Worm (Caenorhabditis elegans) whole organism, L4/young adult: ENCODE results near the gene F48G7.12.

ENCODE experiments used
- W03F9.2 ChIP-seq: fragments of 150-350 bp; optimal IDR thresholded peaks from 2 replicates; lab custom pipeline; 2014; ENCODE audit warnings: missing biosample characterization, missing genetic modification characterization
- dao-5 ChIP-seq: sonication (generic microtip); optimal IDR thresholded peaks from 2 replicates; lab custom pipeline; 2016; ENCODE audit warnings: missing genotype, missing genetic modification characterization, moderate library complexity, missing compliant biosample characterization
- him-1 ChIP-seq: sonication (generic microtip); optimal IDR thresholded peaks from 2 replicates; lab custom pipeline; 2016; ENCODE audit warnings: missing genotype, missing genetic modification reagents, missing genetic modification characterization, missing compliant biosample characterization

The F48G7.12 gene

DNA sequence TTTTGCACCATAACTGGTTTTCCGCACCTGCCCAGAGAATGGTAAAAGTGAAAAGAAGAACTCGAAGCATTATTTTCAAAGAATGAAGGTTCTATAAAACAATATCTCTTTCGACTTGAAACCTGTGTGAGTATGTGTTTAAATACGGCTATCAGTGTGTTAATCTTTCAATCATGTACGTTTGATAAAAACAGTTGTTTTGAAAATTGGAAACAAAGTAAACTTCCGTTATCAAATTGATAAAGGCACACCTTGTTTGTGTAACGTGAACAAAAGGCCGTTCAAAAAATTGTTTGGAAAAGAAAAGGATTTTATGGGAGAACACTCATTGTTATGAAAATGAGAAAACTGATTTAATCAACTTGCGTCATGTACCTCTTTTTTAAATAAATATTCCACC, 19.7 kb downstream of the F48G7.12 start, which contains the start of gene F48G7.7:
Gene F48G7.7, minus strand, starts transcription at position 101 of the 400 bp plus-strand sequence.
- no peak for TF ChIP-seq W03F9.2 (tag; lab: Kevin White, UChicago)
- no peak for TF ChIP-seq dao-5 (tag; lab: Kevin White, UChicago)
- no peak for TF ChIP-seq him-1 (tag; lab: Kevin White, UChicago)

DNA sequence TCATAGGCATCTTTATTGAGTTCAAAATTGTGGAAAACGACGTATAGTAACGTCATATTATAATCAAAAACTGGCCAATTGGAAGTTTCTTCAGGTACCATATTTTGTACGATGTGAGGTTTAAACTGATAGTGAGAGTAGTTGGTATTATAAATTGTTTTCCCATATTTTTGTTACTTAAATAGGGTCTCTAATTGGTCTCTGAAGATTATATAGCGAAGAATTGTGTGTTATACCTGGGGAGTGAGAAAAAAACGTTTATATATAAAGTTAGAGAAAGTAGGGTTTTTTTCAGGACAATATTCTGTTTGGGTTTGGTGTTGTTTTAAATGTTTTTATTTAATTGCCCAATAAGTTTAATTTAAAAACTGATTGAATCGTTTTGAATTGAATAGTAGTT, 21.1 kb downstream of the F48G7.12 start, which contains the start of gene srt-17:
Gene srt-17, minus strand, starts transcription at position 101 of the 400 bp plus-strand sequence.
- no peak for TF ChIP-seq him-1 (tag; lab: Kevin White, UChicago)
- TF ChIP-seq W03F9.2 (tag; lab: Kevin White, UChicago) = no peak
- TF ChIP-seq dao-5 (tag; lab: Kevin White, UChicago) = no peak

DNA sequence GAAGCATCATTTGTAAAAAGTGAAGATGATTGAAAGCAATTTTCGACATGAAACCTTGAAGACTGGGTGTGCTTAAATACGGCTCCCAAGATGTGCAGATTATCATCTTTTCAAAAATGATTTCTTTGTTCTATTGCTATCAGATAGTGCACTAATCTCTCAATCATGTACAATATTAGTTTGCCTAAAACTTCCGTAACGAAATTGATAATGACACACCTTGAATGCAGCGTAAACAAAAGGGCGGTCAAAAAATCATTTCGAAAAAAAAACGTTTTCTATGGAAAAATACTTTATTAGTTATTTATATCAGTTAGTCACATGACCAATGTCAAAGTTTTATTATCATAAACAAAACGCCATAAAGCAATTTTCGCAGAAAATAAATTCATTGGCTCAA, 23.1 kb downstream of the F48G7.12 start, which contains the start of gene F48G7.5:
Gene F48G7.5, minus strand, starts transcription at position 34 of the 400 bp plus-strand sequence.
- TF ChIP-seq dao-5 (tag; lab: Kevin White, UChicago) = no peak
- no peak for TF ChIP-seq him-1 (tag; lab: Kevin White, UChicago)
- TF ChIP-seq W03F9.2 (tag; lab: Kevin White, UChicago) = no peak

DNA sequence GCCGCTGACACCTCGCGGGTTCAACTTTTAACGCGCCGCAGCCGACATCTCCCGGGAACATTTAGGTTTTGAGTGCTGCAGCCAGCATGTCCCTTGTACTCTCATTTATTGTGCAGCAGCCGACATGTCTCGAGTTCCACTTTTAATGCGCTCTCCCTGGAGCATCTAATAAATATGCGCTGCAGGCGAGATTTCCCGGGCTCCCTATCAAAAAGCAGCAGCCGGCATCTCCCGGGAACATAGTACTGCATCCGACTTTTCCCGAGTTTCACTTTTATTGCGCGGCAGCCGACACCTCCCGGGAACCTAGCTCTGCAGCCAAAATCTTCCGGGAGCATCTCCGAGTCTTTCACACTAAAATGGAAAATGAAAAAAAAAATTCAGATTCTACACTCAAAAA, 25.0 kb downstream of the F48G7.12 start:
- TF ChIP-seq dao-5 (tag; lab: Kevin White, UChicago) = no peak
- TF ChIP-seq W03F9.2 (tag; lab: Kevin White, UChicago) = no peak
- TF ChIP-seq him-1 (tag; lab: Kevin White, UChicago) = no peak

DNA sequence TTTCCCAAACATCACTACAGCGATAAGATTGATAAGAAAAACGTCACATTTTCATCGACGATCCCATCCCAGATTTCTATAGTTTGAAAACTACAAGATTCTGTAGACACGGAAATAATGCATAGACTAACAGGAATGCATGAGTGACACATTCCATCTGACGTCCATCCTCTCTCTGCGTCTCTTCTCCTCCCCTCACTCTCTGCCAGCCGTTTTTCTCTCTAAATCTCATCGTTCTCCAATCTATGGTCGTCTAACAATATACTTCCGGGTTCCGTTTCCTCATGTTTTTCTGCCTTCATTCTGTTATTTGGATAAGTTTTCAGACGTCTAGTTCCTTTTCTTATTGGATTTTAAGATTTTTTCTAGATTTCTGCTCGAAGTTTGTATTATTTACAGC, 27.0 kb downstream of the F48G7.12 start, which contains the start of gene F48G7.4:
Gene F48G7.4, plus strand, starts transcription at position 400 of the 400 bp plus-strand sequence.
- no peak for TF ChIP-seq him-1 (tag; lab: Kevin White, UChicago)
- TF ChIP-seq W03F9.2 (tag; lab: Kevin White, UChicago) = peak; percentile 36

DNA sequence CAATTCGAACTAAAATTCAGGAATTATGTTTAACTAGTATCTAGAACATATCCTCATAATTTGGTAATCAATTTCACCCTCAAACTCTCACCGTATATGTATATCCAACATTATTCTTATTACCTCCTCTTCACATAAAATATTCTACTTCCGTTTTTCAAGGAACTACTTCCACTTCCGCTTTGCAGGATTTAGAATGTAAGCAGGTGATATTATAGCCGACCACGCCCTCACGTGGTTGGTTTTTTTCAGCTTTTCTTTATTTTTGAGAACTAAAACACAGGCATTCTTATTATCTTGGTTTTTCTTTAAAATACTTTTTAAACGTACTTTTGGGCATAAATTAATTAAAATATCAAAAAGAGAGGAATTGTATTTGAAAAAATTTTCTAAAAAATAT, 28.1 kb downstream of the F48G7.12 start:
- TF ChIP-seq him-1 (tag; lab: Kevin White, UChicago) (no peak), W03F9.2 (tag; lab: Kevin White, UChicago) (no peak), dao-5 (tag; lab: Kevin White, UChicago) (no peak)

DNA sequence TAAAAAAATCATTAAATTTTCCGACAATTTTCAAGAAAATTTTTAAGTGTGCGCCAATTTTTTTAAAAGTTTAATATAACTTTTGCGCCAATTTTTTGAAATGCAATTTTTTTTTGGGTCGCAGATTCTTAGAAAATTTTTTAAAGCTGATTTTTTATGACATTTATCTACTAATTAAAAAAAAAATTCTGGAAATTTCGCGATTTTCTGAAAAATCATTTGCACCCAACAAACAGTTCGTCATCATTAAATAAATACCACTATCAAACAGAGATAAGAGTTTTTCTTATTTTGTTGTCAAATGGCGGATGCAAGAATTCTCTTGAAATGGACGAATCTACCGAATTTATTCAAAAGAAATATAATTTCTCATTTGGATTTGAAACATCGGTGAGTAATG, 30.8 kb downstream of the F48G7.12 start, which contains the start of gene F48G7.13:
Gene F48G7.13, plus strand, starts transcription at position 301 of the 400 bp plus-strand sequence.
- no peak for TF ChIP-seq dao-5 (tag; lab: Kevin White, UChicago)
- TF ChIP-seq W03F9.2 (tag; lab: Kevin White, UChicago) = no peak
- no peak for TF ChIP-seq him-1 (tag; lab: Kevin White, UChicago)

DNA sequence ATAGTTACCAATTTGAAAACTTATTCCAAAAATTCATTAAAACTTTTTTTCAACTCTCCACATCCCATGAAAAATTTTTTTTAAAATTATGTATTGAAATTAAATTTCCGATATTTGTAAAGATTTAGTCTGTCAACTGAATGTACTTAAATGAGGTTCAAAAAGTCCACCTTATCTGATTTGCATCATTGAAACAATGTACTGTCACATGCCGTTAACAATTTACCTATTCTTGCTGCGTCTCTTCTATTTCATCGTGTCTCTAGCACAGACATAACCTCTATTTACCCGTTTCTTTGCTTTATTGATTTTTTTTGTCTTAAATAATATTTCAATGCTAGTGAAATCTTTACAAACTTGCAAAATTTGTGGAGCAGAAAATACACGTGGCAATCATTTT, 35.8 kb downstream of the F48G7.12 start, which contains the start of gene nhr-90:
Gene nhr-90, plus strand, starts transcription at position 296 of the 400 bp plus-strand sequence.
- no peak for TF ChIP-seq him-1 (tag; lab: Kevin White, UChicago)
- TF ChIP-seq dao-5 (tag; lab: Kevin White, UChicago) = no peak
- TF ChIP-seq W03F9.2 (tag; lab: Kevin White, UChicago) = no peak

DNA sequence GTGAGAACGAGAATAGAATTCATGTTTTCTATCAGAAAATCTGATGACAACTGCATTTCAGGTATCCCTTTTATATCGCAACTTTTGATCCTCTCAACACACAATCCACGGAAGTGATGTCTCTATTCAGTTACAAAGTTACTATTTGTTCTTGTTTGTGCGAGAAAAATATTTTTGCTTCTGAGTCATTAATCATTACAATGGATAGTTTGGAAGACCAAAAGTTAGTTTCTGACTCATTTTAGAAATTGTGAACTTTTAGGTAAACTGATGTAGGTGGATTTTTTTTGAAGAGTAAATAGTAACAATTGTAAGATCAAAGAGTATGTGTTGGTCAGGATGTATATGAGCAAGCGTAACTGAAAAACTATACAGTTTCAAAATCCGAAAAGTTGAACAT, 36.4 kb downstream of the F48G7.12 start, which contains the start of gene srlf-36:
Gene srlf-36, minus strand, starts transcription at position 101 of the 400 bp plus-strand sequence.
- TF ChIP-seq him-1 (tag; lab: Kevin White, UChicago) = no peak
- TF ChIP-seq dao-5 (tag; lab: Kevin White, UChicago) = no peak
- no peak for TF ChIP-seq W03F9.2 (tag; lab: Kevin White, UChicago)

DNA sequence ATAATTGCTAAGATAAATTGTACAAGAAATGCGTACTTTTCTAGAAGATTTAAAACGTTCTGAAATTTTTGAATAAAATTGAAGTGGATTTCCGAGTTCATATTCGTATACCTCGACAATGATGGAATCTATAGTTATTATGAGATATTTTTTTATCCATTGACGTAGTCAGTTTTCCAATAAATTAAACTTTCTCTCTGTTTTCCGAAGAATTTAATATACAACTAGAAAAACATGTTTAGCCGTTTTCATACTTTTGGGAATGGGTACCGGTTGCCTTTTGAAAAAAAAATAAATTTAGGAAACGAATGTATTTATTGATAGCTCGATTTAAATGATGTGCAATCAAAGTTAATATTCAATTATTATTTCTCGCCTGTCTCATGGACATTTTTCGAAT, 37.2 kb downstream of the F48G7.12 start, which contains the start of gene srw-109:
Gene srw-109, minus strand, starts transcription at position 101 of the 400 bp plus-strand sequence.
- no peak for TF ChIP-seq him-1 (tag; lab: Kevin White, UChicago)
- TF ChIP-seq W03F9.2 (tag; lab: Kevin White, UChicago) = no peak
- no peak for TF ChIP-seq dao-5 (tag; lab: Kevin White, UChicago)

DNA sequence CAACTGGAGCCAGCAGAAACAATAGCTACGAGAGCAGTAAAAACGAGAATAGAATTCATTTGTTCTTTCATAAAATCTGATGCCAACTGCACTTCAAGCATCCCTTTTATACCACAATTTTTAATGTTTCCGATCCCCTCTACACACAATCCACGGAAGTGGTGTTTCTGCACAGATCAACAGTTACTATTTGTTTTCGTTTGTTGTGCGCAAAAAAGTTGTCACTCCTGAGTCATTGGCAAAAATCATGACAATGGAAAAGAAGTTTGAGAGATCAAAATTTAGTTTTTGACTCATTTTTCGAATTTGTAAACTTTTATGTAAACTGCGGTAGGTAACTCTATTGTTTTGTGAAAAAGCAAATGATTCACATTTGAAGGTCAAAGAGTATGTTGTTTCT, 41.9 kb downstream of the F48G7.12 start, which contains the start of gene srlf-37:
Gene srlf-37, minus strand, starts transcription at position 101 of the 400 bp plus-strand sequence.
- TF ChIP-seq him-1 (tag; lab: Kevin White, UChicago) = no peak
- no peak for TF ChIP-seq W03F9.2 (tag; lab: Kevin White, UChicago)
- no peak for TF ChIP-seq dao-5 (tag; lab: Kevin White, UChicago)

DNA sequence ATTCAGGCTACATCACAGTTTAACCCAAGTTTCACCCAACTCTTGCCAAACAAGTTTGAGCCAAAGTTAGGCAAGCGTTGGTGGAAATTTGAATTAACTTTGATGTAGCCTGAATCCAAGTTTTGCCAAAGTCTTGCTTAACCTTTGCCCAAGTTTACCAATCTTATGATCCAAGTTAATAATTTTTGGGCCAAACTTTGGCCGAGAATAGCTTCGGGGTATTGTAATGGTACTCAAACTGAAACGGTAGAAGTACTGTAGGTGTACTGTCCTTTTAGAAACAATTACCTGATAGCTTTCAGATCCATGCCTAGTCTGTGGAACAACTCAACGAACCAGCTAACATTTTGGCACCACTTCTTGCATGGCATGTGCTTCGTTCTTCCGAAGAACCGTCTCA, 45.8 kb downstream of the F48G7.12 start, which contains the start of gene nhr-251:
Gene nhr-251, plus strand, starts transcription at position 301 of the 400 bp plus-strand sequence.
- TF ChIP-seq W03F9.2 (tag; lab: Kevin White, UChicago) (no peak), him-1 (tag; lab: Kevin White, UChicago) (no peak), dao-5 (tag; lab: Kevin White, UChicago) (no peak)

DNA sequence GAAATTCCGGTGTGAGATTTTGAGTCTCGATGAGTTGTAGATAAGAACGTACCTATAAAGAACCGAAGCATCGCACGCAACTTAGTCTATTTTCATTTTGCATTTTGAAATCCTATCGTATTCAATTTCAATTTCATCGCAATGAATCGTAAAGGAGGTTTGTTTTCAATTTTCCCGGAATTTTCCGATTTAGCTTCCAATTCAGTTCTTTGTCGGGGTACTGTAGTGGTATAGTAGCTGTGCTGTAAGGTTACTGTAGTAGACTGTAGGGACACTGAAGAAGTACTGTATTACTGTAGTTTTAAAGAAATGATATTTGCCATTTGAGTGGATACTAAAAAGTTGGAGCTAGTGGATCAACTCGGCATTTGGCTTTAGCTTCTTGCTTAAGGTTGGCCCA, 46.2 kb downstream of the F48G7.12 start:
- TF ChIP-seq dao-5 (tag; lab: Kevin White, UChicago) (no peak), W03F9.2 (tag; lab: Kevin White, UChicago) (no peak), him-1 (tag; lab: Kevin White, UChicago) (no peak)

DNA sequence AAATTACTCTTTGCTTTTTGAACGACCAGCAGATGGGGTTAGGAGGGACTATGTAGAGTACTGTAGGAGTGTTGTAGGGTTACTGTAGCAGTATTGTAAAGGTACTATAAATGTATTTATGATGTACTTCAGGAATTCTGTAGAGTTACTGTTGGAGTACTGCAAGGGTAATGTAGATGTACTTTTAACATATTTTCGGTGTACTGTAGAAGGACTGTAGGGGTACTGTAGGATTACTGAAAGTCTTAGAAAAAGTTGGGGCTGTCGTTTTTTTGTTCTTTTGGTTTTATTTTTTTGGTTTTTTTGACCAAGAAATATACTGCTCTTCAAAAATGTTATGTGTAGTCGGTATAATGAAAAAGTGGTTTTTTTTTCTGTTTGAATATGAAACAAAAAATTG, 47.4 kb downstream of the F48G7.12 start:
- TF ChIP-seq W03F9.2 (tag; lab: Kevin White, UChicago) (no peak), him-1 (tag; lab: Kevin White, UChicago) (no peak), dao-5 (tag; lab: Kevin White, UChicago) (no peak)
